4 fruit fly cellular contexts compared by ENCODE assay signal in genomic region chr3R:9149799-9150198, dm6.
TF ChIP-seq lines count a peak whose summit lies in the region.

No protein-coding gene starts in this region.

- TF ChIP-seq CTCF in whole organism, embryonic (GFP tag; optimal IDR thresholded peaks at IDR 0.05; lab: Kevin White, UChicago): no peak

TF ChIP-seq in whole organism, adult, 20 proteins besides CTCF, POLR2A, EP300 and RAD21:
- TF ChIP-seq Mnt (GFP tag; optimal IDR thresholded peaks at IDR 0.05; lab: Kevin White, UChicago): no peak
- TF ChIP-seq kay (GFP tag; lab: Kevin White, UChicago; ENCODE audit: borderline replicate concordance): peak; percentile 48

TF ChIP-seq in whole organism, embryonic, 481 proteins besides CTCF, POLR2A, EP300 and RAD21:
- TF ChIP-seq tio (GFP tag; optimal IDR thresholded peaks at IDR 0.05; lab: Kevin White, UChicago) (peak; percentile 2), Pdp1 (GFP tag; optimal IDR thresholded peaks at IDR 0.05; lab: Kevin White, UChicago) (peak in 1 of 2 experiments; percentile 61), sens (GFP tag; lab: Kevin White, UChicago) (peak; percentile 75), CG12071 (GFP tag; optimal IDR thresholded peaks at IDR 0.05; lab: Kevin White, UChicago) (no peak), cg (GFP tag; optimal IDR thresholded peaks at IDR 0.05; lab: Kevin White, UChicago) (peak; percentile 19)

TF ChIP-seq in whole organism, pupa, 21 proteins besides CTCF, POLR2A, EP300 and RAD21:
- no peak for TF ChIP-seq fd96Ca (GFP tag; IDR thresholded peaks at IDR 0.05; lab: Robert Waterston, UW)
- TF ChIP-seq Ets98B (GFP tag; IDR thresholded peaks at IDR 0.05; lab: Robert Waterston, UW): no peak
- no peak for TF ChIP-seq CG9948 (tag; optimal IDR thresholded peaks at IDR 0.05; lab: Kevin White, UChicago)
- peak; percentile 19 for TF ChIP-seq EcR (GFP tag; optimal IDR thresholded peaks at IDR 0.05; lab: Kevin White, UChicago)

TF ChIP-seq in whole organism, wandering third instar larva, 38 proteins besides CTCF, POLR2A, EP300 and RAD21:
- TF ChIP-seq Abd-B (GFP tag; optimal IDR thresholded peaks at IDR 0.05; lab: Kevin White, UChicago) (no peak), lola (GFP tag; optimal IDR thresholded peaks at IDR 0.05; lab: Kevin White, UChicago) (no peak), dsf (GFP tag; optimal IDR thresholded peaks at IDR 0.05; lab: Kevin White, UChicago; ENCODE audit: borderline replicate concordance) (no peak), GATAd (GFP tag; optimal IDR thresholded peaks at IDR 0.05; lab: Kevin White, UChicago) (no peak), Dfd (GFP tag; optimal IDR thresholded peaks at IDR 0.05; lab: Kevin White, UChicago) (peak; percentile 56)
